Fruit fly (Drosophila melanogaster) whole organism, pupa: ENCODE data around the gene CanA-14F.

Experiments used
- CG8159 ChIP-seq: fragments of 200-800 bp; sonication (Bioruptor generic); optimal IDR thresholded peaks from 3 replicates; lab custom pipeline; 2018; ENCODE audit warnings: missing biosample characterization, mild to moderate bottlenecking, missing genetic modification characterization, moderate library complexity
- Pif1B ChIP-seq: fragments of 200-800 bp; sonication (Bioruptor generic); optimal IDR thresholded peaks from 3 replicates; lab custom pipeline; 2016; ENCODE audit warnings: missing biosample characterization, missing genetic modification characterization
- Snoo ChIP-seq: fragments of 200-800 bp; sonication (Bioruptor generic); optimal IDR thresholded peaks from 3 replicates; lab custom pipeline; 2017; ENCODE audit warnings: missing biosample characterization, mild to moderate bottlenecking, missing genetic modification characterization, inconsistent platforms
- fd96Ca ChIP-seq: fragments of 200-800 bp; sonication (Bioruptor generic); IDR thresholded peaks from 3 replicates; pipeline ENCODE4 v1.3.6; 2022; ENCODE audit warnings: missing biosample characterization, missing genetic modification characterization
- gl ChIP-seq: fragments of 200-800 bp; sonication (Bioruptor generic); optimal IDR thresholded peaks from 2 replicates; lab custom pipeline; 2018; ENCODE audit warnings: missing biosample characterization, mild to moderate bottlenecking, missing genetic modification characterization
- rn ChIP-seq: fragments of 200-800 bp; sonication (Bioruptor generic); IDR thresholded peaks from 2 replicates; pipeline ENCODE4 v1.3.6; 2022; ENCODE audit warnings: missing biosample characterization, missing genetic modification characterization

DNA sequence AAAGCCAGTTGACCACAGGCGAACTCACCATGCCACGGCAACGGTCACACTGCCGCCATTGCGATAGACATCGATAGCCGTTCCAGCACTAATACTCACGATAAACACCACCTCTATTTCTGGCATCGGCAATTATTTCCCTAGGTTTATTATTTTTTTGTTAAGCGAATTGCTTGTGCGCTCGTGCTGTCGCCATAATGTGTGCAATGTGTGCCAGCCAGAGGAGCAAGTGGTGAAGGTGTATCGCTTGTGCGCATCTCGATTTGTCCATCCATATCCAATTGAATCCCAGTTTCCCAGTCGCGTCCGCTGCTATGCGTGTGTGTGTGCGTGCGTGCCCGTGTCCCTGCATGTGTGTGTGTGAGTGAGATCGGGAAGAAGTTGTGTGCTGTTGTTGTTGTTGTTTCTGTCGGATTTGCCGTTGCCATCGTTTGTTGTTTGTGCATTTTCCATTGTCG lies 23.7 kb upstream of the CanA-14F start, which contains the start of gene mbt:
- TF ChIP-seq Pif1B (GFP tag; lab: Kevin White, UChicago), result no peak
- no peak for TF ChIP-seq CG8159 (tag; lab: Kevin White, UChicago)
- no peak for TF ChIP-seq gl (tag; lab: Kevin White, UChicago)
- TF ChIP-seq rn (GFP tag; lab: Robert Waterston, UW), result no peak
- TF ChIP-seq fd96Ca (GFP tag; lab: Robert Waterston, UW), result no peak
- TF ChIP-seq Snoo (tag; lab: Kevin White, UChicago), result no peak
